Fruit fly (Drosophila melanogaster): ENCODE results near the gene CG6985.
A peak's percentile ranks its signal among the peaks of the same experiment; 100 is the strongest.

The CG6985 gene

dm6 chr3R:22755187-22755777 lies 14.3 kb downstream of the CG6985 start (continued):
- peak in 1 of 2 experiments; percentile 15 for TF ChIP-seq crp (GFP tag; optimal IDR thresholded peaks at IDR 0.05)
- no peak for TF ChIP-seq wor (GFP tag; IDR thresholded peaks at IDR 0.05)
- no peak for TF ChIP-seq Stat92E (GFP tag; optimal IDR thresholded peaks at IDR 0.05)
- TF ChIP-seq CG9727 (GFP tag; optimal IDR thresholded peaks at IDR 0.05), result no peak
- TF ChIP-seq Sry-β (GFP tag; optimal IDR thresholded peaks at IDR 0.05), result no peak
- no peak for TF ChIP-seq CG17829 (tag; optimal IDR thresholded peaks at IDR 0.05)
- TF ChIP-seq Fer1 (GFP tag; optimal IDR thresholded peaks at IDR 0.05), result no peak
- TF ChIP-seq sr (GFP tag; IDR thresholded peaks at IDR 0.05), result peak; percentile 46; the same call in 1 of the 3 replicates
- TF ChIP-seq Ssrp (tag; optimal IDR thresholded peaks at IDR 0.05), result no peak
- peak; percentile 60 to 67 for TF ChIP-seq Trl (optimal IDR thresholded peaks at IDR 0.05)
- TF ChIP-seq Trl (GFP tag; optimal IDR thresholded peaks at IDR 0.05), result no peak
- no peak for TF ChIP-seq CG34376 (GFP tag; optimal IDR thresholded peaks at IDR 0.05)
- TF ChIP-seq corto (GFP tag; optimal IDR thresholded peaks at IDR 0.05), result no peak
- no peak for TF ChIP-seq CG2120 (GFP tag; optimal IDR thresholded peaks at IDR 0.05)
- no peak for TF ChIP-seq CG8359 (GFP tag; optimal IDR thresholded peaks at IDR 0.05; ENCODE audit: borderline replicate concordance)
- TF ChIP-seq row (GFP tag; IDR thresholded peaks at IDR 0.05), result 0 out of 3 replicates have a peak, but pooled peaks have one; percentile 12
- no peak for TF ChIP-seq cwo (GFP tag; optimal IDR thresholded peaks at IDR 0.05)
- no peak for TF ChIP-seq tx (GFP tag; optimal IDR thresholded peaks at IDR 0.05)
- TF ChIP-seq D (optimal IDR thresholded peaks at IDR 0.05), result no peak
- TF ChIP-seq D (GFP tag; optimal IDR thresholded peaks at IDR 0.05), result no peak
- TF ChIP-seq Deaf1 (tag; optimal IDR thresholded peaks at IDR 0.05), result no peak
- no peak for TF ChIP-seq TFAM (GFP tag; optimal IDR thresholded peaks at IDR 0.05)
- no peak for TF ChIP-seq CG13296 (GFP tag; optimal IDR thresholded peaks at IDR 0.05)
- no peak for TF ChIP-seq ATbp (GFP tag; optimal IDR thresholded peaks at IDR 0.05)
- TF ChIP-seq ewg (GFP tag; optimal IDR thresholded peaks at IDR 0.05), result no peak
- TF ChIP-seq E2f1 (GFP tag; IDR thresholded peaks at IDR 0.05), result no peak
- TF ChIP-seq h (optimal IDR thresholded peaks at IDR 0.05), result no peak
- TF ChIP-seq ttk (GFP tag; IDR thresholded peaks at IDR 0.05), result peak; percentile 33; the same call in 1 of the 2 replicates
- TF ChIP-seq CG10431 (GFP tag; optimal IDR thresholded peaks at IDR 0.05), result no peak
- no peak for TF ChIP-seq pita (GFP tag; optimal IDR thresholded peaks at IDR 0.05)
- no peak for TF ChIP-seq CG12155 (GFP tag; optimal IDR thresholded peaks at IDR 0.05)
- no peak for TF ChIP-seq CG6254 (GFP tag; optimal IDR thresholded peaks at IDR 0.05)
- TF ChIP-seq ato (GFP tag; IDR thresholded peaks at IDR 0.05; ENCODE audit: partially characterized antibody), result no peak
- TF ChIP-seq ham (GFP tag; IDR thresholded peaks at IDR 0.05), result no peak
- no peak for TF ChIP-seq CG4617 (GFP tag; optimal IDR thresholded peaks at IDR 0.05; ENCODE audit: borderline replicate concordance)
- no peak for TF ChIP-seq CG34224 (GFP tag; IDR thresholded peaks at IDR 0.05; ENCODE audit: partially characterized antibody)
- TF ChIP-seq HLH3B (GFP tag; IDR thresholded peaks at IDR 0.05), result no peak
- no peak for TF ChIP-seq GATAe (GFP tag; conservative IDR thresholded peaks at IDR 0.05)
- no peak for TF ChIP-seq sc (optimal IDR thresholded peaks at IDR 0.05)
- TF ChIP-seq sc (GFP tag; optimal IDR thresholded peaks at IDR 0.05), result no peak
- TF ChIP-seq E2f2 (GFP tag; IDR thresholded peaks at IDR 0.05), result no peak
- no peak for TF ChIP-seq CG34422 (GFP tag; IDR thresholded peaks at IDR 0.05)
- 0 out of 2 replicates have a peak, but pooled peaks have one; percentile 4 for TF ChIP-seq slbo (GFP tag; IDR thresholded peaks at IDR 0.05)
- TF ChIP-seq Meics (GFP tag; optimal IDR thresholded peaks at IDR 0.05), result no peak
- no peak for TF ChIP-seq CG12744 (GFP tag; optimal IDR thresholded peaks at IDR 0.05)
- TF ChIP-seq pros (GFP tag; optimal IDR thresholded peaks at IDR 0.05), result peak; percentile 78
- TF ChIP-seq CG7786 (GFP tag; optimal IDR thresholded peaks at IDR 0.05), result no peak
- no peak for TF ChIP-seq dmrt99B (tag; optimal IDR thresholded peaks at IDR 0.05)
- TF ChIP-seq CG10543 (GFP tag; optimal IDR thresholded peaks at IDR 0.05), result no peak
- no peak for TF ChIP-seq CG30403 (GFP tag; optimal IDR thresholded peaks at IDR 0.05)
- no peak for TF ChIP-seq pho (GFP tag; optimal IDR thresholded peaks at IDR 0.05)
